Fruit fly (Drosophila melanogaster): ENCODE measurements around the gene RpL30.
A peak's percentile ranks its signal among the peaks of the same experiment; 100 is the strongest.

RpL30 gene

dm6 chr2L:18974063-18974779, 34.9 kb downstream of the RpL30 start, which contains the start of the genes L2HGDH and CG10431 (continued):
- TF ChIP-seq Asciz (GFP tag; optimal IDR thresholded peaks at IDR 0.05) (peak; percentile 20), Nf-YB (GFP tag; optimal IDR thresholded peaks at IDR 0.05) (peak; percentile 37), CG32767 (GFP tag; IDR thresholded peaks at IDR 0.05) (no peak), Stat92E (GFP tag; optimal IDR thresholded peaks at IDR 0.05) (no peak), CG11456 (GFP tag; IDR thresholded peaks at IDR 0.05) (no peak), NK7.1 (GFP tag; optimal IDR thresholded peaks at IDR 0.05) (no peak), ftz-f1 (GFP tag; optimal IDR thresholded peaks at IDR 0.05) (peak; percentile 95), mld (GFP tag; IDR thresholded peaks at IDR 0.05; ENCODE audit: partially characterized antibody) (no peak), PHDP (tag; optimal IDR thresholded peaks at IDR 0.05) (peak; percentile 62), CG10431 (GFP tag; optimal IDR thresholded peaks at IDR 0.05) (peak; percentile 45), CG3995 (GFP tag; optimal IDR thresholded peaks at IDR 0.05) (peak; percentile 56), Lim3 (GFP tag; IDR thresholded peaks at IDR 0.05) (no peak), Bteb2 (GFP tag; optimal IDR thresholded peaks at IDR 0.05) (peak; percentile 65), tup (GFP tag; optimal IDR thresholded peaks at IDR 0.05) (peak; percentile 30), ab (GFP tag; optimal IDR thresholded peaks at IDR 0.05) (no peak), CG7271 (tag; optimal IDR thresholded peaks at IDR 0.05) (peak; percentile 43), CG14441 (GFP tag; IDR thresholded peaks at IDR 0.05) (peak; percentile 40; the same call in 1 of the 2 replicates), dan (GFP tag; IDR thresholded peaks at IDR 0.05) (no peak), CG12236 (GFP tag; optimal IDR thresholded peaks at IDR 0.05) (no peak), exex (tag; optimal IDR thresholded peaks at IDR 0.05) (peak; percentile 93), schlank (tag; optimal IDR thresholded peaks at IDR 0.05) (no peak), her (GFP tag; optimal IDR thresholded peaks at IDR 0.05) (no peak), unpg (GFP tag; optimal IDR thresholded peaks at IDR 0.05) (peak; percentile 58), CG12155 (GFP tag; optimal IDR thresholded peaks at IDR 0.05) (peak; percentile 33), CG8388 (GFP tag; optimal IDR thresholded peaks at IDR 0.05) (peak; percentile 43), h (optimal IDR thresholded peaks at IDR 0.05) (no peak), dysf (GFP tag; IDR thresholded peaks at IDR 0.05) (peak; percentile 44; the same call in 1 of the 3 replicates), CG17829 (tag; optimal IDR thresholded peaks at IDR 0.05) (peak; percentile 77), ato (GFP tag; IDR thresholded peaks at IDR 0.05; ENCODE audit: partially characterized antibody) (no peak), CG12219 (GFP tag; optimal IDR thresholded peaks at IDR 0.05) (no peak), CG11504 (tag; optimal IDR thresholded peaks at IDR 0.05) (no peak), pita (GFP tag; optimal IDR thresholded peaks at IDR 0.05) (no peak), croc (GFP tag; conservative IDR thresholded peaks at IDR 0.05) (no peak), Lhr (GFP tag; optimal IDR thresholded peaks at IDR 0.05) (peak; percentile 36), ham (GFP tag; IDR thresholded peaks at IDR 0.05) (no peak), Myb (GFP tag; optimal IDR thresholded peaks at IDR 0.05) (peak; percentile 11), CG18619 (GFP tag; optimal IDR thresholded peaks at IDR 0.05) (peak; percentile 10), CG6791 (GFP tag; IDR thresholded peaks at IDR 0.05; ENCODE audit: partially characterized antibody) (no peak), CG17612 (GFP tag; IDR thresholded peaks at IDR 0.05) (no peak), danr (GFP tag; IDR thresholded peaks at IDR 0.05) (0 out of 2 replicates have a peak, but pooled peaks have one; percentile 20), rib (GFP tag; IDR thresholded peaks at IDR 0.05) (no peak), CG2678 (tag; optimal IDR thresholded peaks at IDR 0.05) (peak; percentile 75), lola (GFP tag; optimal IDR thresholded peaks at IDR 0.05) (peak in 1 of 3 experiments; percentile 69), Atf3 (GFP tag; optimal IDR thresholded peaks at IDR 0.05) (no peak), cas (GFP tag; IDR thresholded peaks at IDR 0.05) (0 out of 2 replicates have a peak, but pooled peaks have one; percentile 29), Oli (tag; optimal IDR thresholded peaks at IDR 0.05) (peak; percentile 53), CG12744 (GFP tag; optimal IDR thresholded peaks at IDR 0.05) (no peak), Awh (GFP tag; IDR thresholded peaks at IDR 0.05) (no peak), hbn (GFP tag; IDR thresholded peaks at IDR 0.05; ENCODE audit: partially characterized antibody) (no peak; the same call in 1 of the 2 replicates)

Measured in whole organism, embryonic.